Worm (Caenorhabditis elegans) whole organism, late embryonic: ENCODE data around the gene M28.8.

Source experiments
- C38D4.7 ChIP-seq: fragments of 200-800 bp; sonication (Bioruptor generic); optimal IDR thresholded peaks from 2 replicates; lab custom pipeline; 2018; ENCODE audit warnings: mild to moderate bottlenecking, missing genetic modification characterization, moderate library complexity, missing compliant biosample characterization
- che-1 ChIP-seq: sonication (generic microtip); optimal IDR thresholded peaks from 2 replicates; lab custom pipeline; 2016; ENCODE audit warnings: mild to moderate bottlenecking, missing genetic modification characterization, missing compliant biosample characterization
- dmd-4 ChIP-seq: sonication (generic microtip); optimal IDR thresholded peaks from 2 replicates; lab custom pipeline; 2016; ENCODE audit warnings: borderline replicate concordance, missing genetic modification characterization, missing compliant biosample characterization
- elt-2 ChIP-seq: sonication (generic microtip); optimal IDR thresholded peaks from 2 replicates; lab custom pipeline; 2016; ENCODE audit warnings: missing genetic modification reagents, missing genetic modification characterization, missing compliant biosample characterization
- hlh-6 ChIP-seq: sonication (generic microtip); optimal IDR thresholded peaks from 2 replicates; lab custom pipeline; 2016; ENCODE audit warnings: missing genotype, missing genetic modification characterization, missing compliant biosample characterization
- pqm-1 ChIP-seq: sonication (generic microtip); optimal IDR thresholded peaks from 2 replicates; lab custom pipeline; 2016; ENCODE audit warnings: missing genetic modification characterization, missing compliant biosample characterization
- pros-1 ChIP-seq: fragments of 150-350 bp; optimal IDR thresholded peaks from 2 replicates; lab custom pipeline; 2014; ENCODE audit warnings: missing biosample characterization, missing genetic modification reagents, missing genetic modification characterization
- ttx-3 ChIP-seq: sonication (generic microtip); optimal IDR thresholded peaks from 2 replicates; lab custom pipeline; 2016; ENCODE audit warnings: missing genetic modification reagents, missing genetic modification characterization, missing compliant biosample characterization
- zip-5 ChIP-seq: sonication (generic microtip); optimal IDR thresholded peaks from 2 replicates; lab custom pipeline; 2016; ENCODE audit warnings: missing genetic modification characterization, missing compliant biosample characterization

- TF ChIP-seq che-1 (no peak), elt-2 (tag; lab: Kevin White, UChicago) (no peak), C38D4.7 (GFP tag; lab: Kevin White, UChicago) (no peak), pqm-1 (tag; lab: Kevin White, UChicago) (no peak), ttx-3 (tag; lab: Kevin White, UChicago) (no peak), hlh-6 (tag; lab: Kevin White, UChicago) (no peak), dmd-4 (tag; lab: Kevin White, UChicago) (no peak), zip-5 (tag; lab: Kevin White, UChicago) (no peak), pros-1 (tag; lab: Kevin White, UChicago) (no peak)
Observed at ce11 chrII:10621965-10622364, 6.1 kb upstream of the M28.8 start, which contains the start of gene cutl-9.
